Worm (Caenorhabditis elegans) whole organism, young adult: Measurements from ENCODE around the gene F14F9.6.
A peak's percentile ranks its signal among the peaks of the same experiment; 100 is the strongest.

Source experiments
- B0019.2 ChIP-seq: fragments of 200-800 bp; sonication (Bioruptor generic); conservative IDR thresholded peaks from 2 replicates; pipeline ENCODE4 v1.3.6; 2022; ENCODE audit warnings: missing genetic modification reagents, missing genetic modification characterization, missing compliant biosample characterization
- C06A6.2 ChIP-seq: fragments of 200-800 bp; sonication (Bioruptor generic); conservative IDR thresholded peaks from 2 replicates; pipeline ENCODE4 v1.3.6; 2022; ENCODE audit warnings: missing genetic modification characterization, missing compliant biosample characterization
- C17E4.6 ChIP-seq: fragments of 200-800 bp; sonication (Bioruptor generic); IDR thresholded peaks from 2 replicates; pipeline ENCODE4 v1.3.6; 2022; ENCODE audit warnings: missing genetic modification reagents, missing genetic modification characterization, missing compliant biosample characterization
- F23B12.7 ChIP-seq: sonication (generic microtip); optimal IDR thresholded peaks from 2 replicates; lab custom pipeline; 2017; ENCODE audit warnings: missing genetic modification characterization, mild to moderate bottlenecking, missing compliant biosample characterization, antibody characterized with exemption, moderate library complexity; ENCODE audit not compliant: insufficient read depth
- F33H1.4 ChIP-seq: fragments of 200-800 bp; sonication (Bioruptor generic); IDR thresholded peaks from 2 replicates; pipeline ENCODE4 v1.3.6; 2022; ENCODE audit warnings: missing genetic modification reagents, missing genetic modification characterization, missing compliant biosample characterization
- F55B11.4 ChIP-seq: sonication (generic microtip); optimal IDR thresholded peaks from 2 replicates; lab custom pipeline; 2016; ENCODE audit warnings: missing compliant biosample characterization, missing genetic modification characterization, borderline replicate concordance; ENCODE audit not compliant: insufficient read depth
- F57A8.1 ChIP-seq: fragments of 200-800 bp; sonication (Bioruptor generic); optimal IDR thresholded peaks from 2 replicates; lab custom pipeline; 2018; ENCODE audit warnings: mild to moderate bottlenecking, missing genetic modification characterization, moderate library complexity, missing compliant biosample characterization
- F57C9.4 ChIP-seq: sonication (generic microtip); optimal IDR thresholded peaks from 2 replicates; lab custom pipeline; 2017; ENCODE audit warnings: mild to moderate bottlenecking, missing genetic modification characterization, missing compliant biosample characterization
- T07F8.4 ChIP-seq: sonication (generic microtip); optimal IDR thresholded peaks from 2 replicates; lab custom pipeline; 2016; ENCODE audit warnings: mild to moderate bottlenecking, missing genetic modification characterization, moderate library complexity, missing compliant biosample characterization
- Y67H2A.10 ChIP-seq: fragments of 200-800 bp; sonication (Bioruptor generic); conservative IDR thresholded peaks from 2 replicates; pipeline ENCODE4 v1.3.6; 2022; ENCODE audit warnings: missing genetic modification reagents, missing genetic modification characterization, missing compliant biosample characterization
- ama-1 ChIP-seq, 3 experiments: fragments of 150-350 bp in 1 of 3; sonication (generic microtip) in 2 of 3; optimal IDR thresholded peaks; 2 replicates each; lab custom pipeline; 2014 to 2018; ENCODE audit warnings: missing biosample characterization in 2 of 3, missing genetic modification characterization in 2 of 3, missing genetic modification reagents in 2 of 3
- bed-1 ChIP-seq: fragments of 200-800 bp; sonication (Bioruptor generic); IDR thresholded peaks from 2 replicates; pipeline ENCODE4 v1.3.6; 2022; ENCODE audit warnings: missing genetic modification reagents, missing genetic modification characterization, missing compliant biosample characterization
- ceh-27 ChIP-seq: fragments of 200-800 bp; sonication (Bioruptor generic); optimal IDR thresholded peaks from 2 replicates; lab custom pipeline; 2018; ENCODE audit warnings: mild to moderate bottlenecking, missing genetic modification characterization, moderate library complexity, missing compliant biosample characterization
- ceh-40 ChIP-seq: fragments of 200-800 bp; sonication (Bioruptor generic); IDR thresholded peaks from 2 replicates; pipeline ENCODE4 v1.3.6; 2022; ENCODE audit warnings: missing genetic modification characterization, missing compliant biosample characterization
- chd-7 ChIP-seq: sonication (generic microtip); optimal IDR thresholded peaks from 2 replicates; lab custom pipeline; 2016; ENCODE audit warnings: mild to moderate bottlenecking, missing genetic modification characterization, moderate library complexity, missing compliant biosample characterization
- egrh-3 ChIP-seq: fragments of 200-800 bp; sonication (Bioruptor generic); IDR thresholded peaks from 2 replicates; pipeline ENCODE4 v1.3.6; 2022; ENCODE audit warnings: missing genetic modification reagents, missing genetic modification characterization, missing compliant biosample characterization
- gei-17 ChIP-seq: fragments of 200-800 bp; sonication (Bioruptor generic); optimal IDR thresholded peaks from 2 replicates; lab custom pipeline; 2018; ENCODE audit warnings: mild to moderate bottlenecking, missing genetic modification characterization, missing compliant biosample characterization
- him-1 ChIP-seq: sonication (generic microtip); optimal IDR thresholded peaks from 2 replicates; lab custom pipeline; 2016; ENCODE audit warnings: missing genotype, missing genetic modification reagents, missing genetic modification characterization, missing compliant biosample characterization
- hsf-1 ChIP-seq: fragments of 200-800 bp; sonication (Bioruptor generic); IDR thresholded peaks from 2 replicates; pipeline ENCODE4 v1.3.6; 2022; ENCODE audit warnings: missing genetic modification reagents, missing genetic modification characterization, missing compliant biosample characterization
- lin-35 ChIP-seq, 3 experiments: fragments of 150-350 bp in 2 of 3; sonication (generic microtip) in 1 of 3; optimal IDR thresholded peaks; 2 replicates each; lab custom pipeline; 2014 to 2018; ENCODE audit warnings: missing biosample characterization in 3 of 3, missing genetic modification characterization in 3 of 3, missing genetic modification reagents in 3 of 3
- lsy-27 ChIP-seq: sonication (generic microtip); optimal IDR thresholded peaks from 2 replicates; lab custom pipeline; 2017; ENCODE audit warnings: missing genetic modification characterization, mild to moderate bottlenecking, missing compliant biosample characterization, antibody characterized with exemption, missing genotype, borderline replicate concordance; ENCODE audit not compliant: insufficient read depth
- mel-28 ChIP-seq: sonication (generic microtip); optimal IDR thresholded peaks from 2 replicates; lab custom pipeline; 2016; ENCODE audit warnings: borderline replicate concordance, mild to moderate bottlenecking, missing genetic modification characterization, missing compliant biosample characterization
- mes-4 ChIP-seq: sonication (generic microtip); optimal IDR thresholded peaks from 2 replicates; lab custom pipeline; 2016; ENCODE audit warnings: missing genotype, missing genetic modification characterization, missing compliant biosample characterization
- nfya-1 ChIP-seq: sonication (generic microtip); optimal IDR thresholded peaks from 2 replicates; lab custom pipeline; 2017; ENCODE audit warnings: antibody characterized with exemption, missing compliant biosample characterization, missing genetic modification characterization, borderline replicate concordance; ENCODE audit not compliant: insufficient read depth
- nhr-80 ChIP-seq: sonication (generic microtip); optimal IDR thresholded peaks from 2 replicates; lab custom pipeline; 2016; ENCODE audit warnings: missing genetic modification characterization, missing compliant biosample characterization
- nhr-90 ChIP-seq: sonication (generic microtip); optimal IDR thresholded peaks from 2 replicates; lab custom pipeline; 2016; ENCODE audit warnings: missing genotype, mild to moderate bottlenecking, missing genetic modification characterization, missing compliant biosample characterization
- rpc-1 ChIP-seq, 2 experiments: fragments of 150-350 bp in 1 of 2; sonication (generic microtip) in 1 of 2; optimal IDR thresholded peaks; 2 replicates each; lab custom pipeline; 2014 to 2018; ENCODE audit warnings: missing biosample characterization in 1 of 2, missing genetic modification characterization in 1 of 2, missing genetic modification reagents in 1 of 2, missing genotype in 1 of 2
- sdz-38 ChIP-seq: sonication (generic microtip); optimal IDR thresholded peaks from 2 replicates; lab custom pipeline; 2016; ENCODE audit warnings: missing genotype, missing genetic modification characterization, missing compliant biosample characterization
- sea-2 ChIP-seq: fragments of 200-800 bp; sonication (Bioruptor generic); IDR thresholded peaks from 2 replicates; pipeline ENCODE4 v1.3.6; 2022; ENCODE audit warnings: missing genetic modification characterization, missing compliant biosample characterization
- snpc-1.1 ChIP-seq: sonication (generic microtip); optimal IDR thresholded peaks from 2 replicates; lab custom pipeline; 2017; ENCODE audit warnings: missing genetic modification characterization, mild to moderate bottlenecking, missing compliant biosample characterization, antibody characterized with exemption, moderate library complexity, missing genotype, missing genetic modification reagents; ENCODE audit not compliant: insufficient read depth
- tlf-1 ChIP-seq: fragments of 200-800 bp; sonication (Bioruptor generic); optimal IDR thresholded peaks from 2 replicates; lab custom pipeline; 2018; ENCODE audit warnings: mild to moderate bottlenecking, missing genetic modification characterization, missing compliant biosample characterization
- zfh-2 ChIP-seq: fragments of 200-800 bp; sonication (Bioruptor generic); conservative IDR thresholded peaks from 2 replicates; pipeline ENCODE4 v1.3.6; 2022; ENCODE audit warnings: missing genetic modification reagents, missing genetic modification characterization, missing compliant biosample characterization
- ztf-25 ChIP-seq: fragments of 200-800 bp; sonication (Bioruptor generic); IDR thresholded peaks from 2 replicates; pipeline ENCODE4 v1.3.6; 2022; ENCODE audit warnings: missing genetic modification reagents, missing genetic modification characterization, missing compliant biosample characterization

F14F9.6 gene

DNA sequence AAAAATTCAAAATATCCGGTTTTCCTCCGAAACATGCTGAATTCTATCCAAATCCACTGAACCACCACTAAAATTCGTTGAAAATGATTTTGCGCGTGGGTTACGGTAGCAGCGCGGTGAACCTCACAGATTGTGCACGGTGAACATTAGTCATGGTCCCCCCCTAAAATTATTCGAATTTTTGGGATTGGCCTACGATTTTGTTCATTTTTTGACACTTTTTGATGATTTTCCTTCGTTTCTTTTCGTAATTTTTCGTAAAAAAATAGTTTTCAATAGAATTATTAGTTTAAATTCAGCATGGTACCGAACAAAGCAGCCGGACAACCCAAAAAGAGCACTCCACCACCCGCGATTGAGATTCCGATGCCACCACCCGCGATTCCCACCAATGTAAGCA is 35.3 kb upstream of the F14F9.6 start, which contains the start of gene C03A7.2:
C03A7.2 (plus strand) TSS at position 301 of the 400 bp plus-strand sequence.
- TF ChIP-seq hsf-1 (GFP tag; lab: Robert Waterston, UW): no peak
- TF ChIP-seq egrh-3 (GFP tag; lab: Robert Waterston, UW): no peak
- no peak for TF ChIP-seq ama-1 (optimal IDR thresholded peaks at IDR 0.05; lab: Kevin White, UChicago)
- TF ChIP-seq ama-1 (GFP tag; optimal IDR thresholded peaks at IDR 0.05; lab: Kevin White, UChicago): no peak
- TF ChIP-seq nhr-90: no peak
- TF ChIP-seq snpc-1.1 (tag; lab: Kevin White, UChicago): no peak
- TF ChIP-seq tlf-1 (GFP tag; lab: Kevin White, UChicago): no peak
- TF ChIP-seq gei-17: no peak
- no peak for TF ChIP-seq C17E4.6 (GFP tag; lab: Robert Waterston, UW)
- TF ChIP-seq, all 124 proteins: peak for 0

DNA sequence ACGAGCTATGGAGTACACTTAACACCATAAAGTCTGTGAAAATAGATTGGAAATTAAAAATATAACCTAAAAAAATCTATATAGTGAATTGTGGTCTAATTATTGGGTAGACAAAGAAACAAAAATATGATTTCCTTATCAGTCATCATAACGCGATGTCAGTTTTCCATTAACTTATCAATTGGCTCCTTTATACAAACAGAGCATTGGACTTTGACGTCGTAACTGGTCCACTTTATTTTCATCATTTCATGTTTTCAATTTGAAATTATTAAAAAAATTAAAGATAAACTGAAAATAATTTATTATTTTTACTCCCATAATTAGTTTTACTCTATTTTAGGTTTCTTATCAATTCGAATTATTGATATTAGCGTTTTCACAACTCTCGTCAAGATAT is 31.8 kb upstream of the F14F9.6 start:
- peak; percentile 13 for TF ChIP-seq nhr-80 (tag; lab: Kevin White, UChicago)
- no peak for TF ChIP-seq mes-4 (tag; lab: Kevin White, UChicago)

- no peak for TF ChIP-seq ceh-40 (GFP tag; lab: Robert Waterston, UW)
- no peak for TF ChIP-seq mel-28
- TF ChIP-seq rpc-1 (optimal IDR thresholded peaks at IDR 0.05; lab: Kevin White, UChicago): no peak
- TF ChIP-seq rpc-1 (tag; optimal IDR thresholded peaks at IDR 0.05; lab: Kevin White, UChicago): no peak
- TF ChIP-seq B0019.2: no peak
- TF ChIP-seq egrh-3 (GFP tag; lab: Robert Waterston, UW): no peak
- no peak for TF ChIP-seq T07F8.4 (tag; lab: Kevin White, UChicago)
Measured at ce11 chrV:5177209-5177608, 30.9 kb upstream of the F14F9.6 start, which contains the start of gene ugt-51. TSS of gene ugt-51 (minus strand) at chrV:5177309.

DNA sequence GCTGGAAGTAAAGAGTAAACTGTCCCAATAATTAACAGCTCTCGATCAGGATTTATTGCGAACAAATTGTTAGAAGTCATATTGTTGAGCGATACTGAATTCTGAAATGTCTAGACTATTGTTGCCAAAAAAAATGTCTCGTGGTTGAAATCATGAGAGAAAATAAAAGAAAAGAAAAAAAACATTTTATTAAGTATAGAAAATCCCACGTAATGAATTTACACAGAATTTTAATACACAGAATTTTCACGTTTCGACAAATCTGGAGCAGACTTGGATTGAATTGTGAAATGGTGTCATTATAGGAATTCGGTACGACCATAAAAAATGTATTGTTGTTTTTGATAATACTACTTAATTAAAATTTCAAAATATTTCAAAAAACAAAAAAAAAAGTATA is 26.5 kb upstream of the F14F9.6 start, which contains the start of gene srt-65:
srt-65 (minus strand) TSS at position 101 of the 400 bp plus-strand sequence.
- TF ChIP-seq lin-35 (GFP tag; optimal IDR thresholded peaks at IDR 0.05; lab: Kevin White, UChicago): no peak
- no peak for TF ChIP-seq nfya-1 (tag; lab: Kevin White, UChicago)
- no peak for TF ChIP-seq sdz-38 (tag; lab: Kevin White, UChicago)
- no peak for TF ChIP-seq ztf-25
- no peak for TF ChIP-seq Y67H2A.10 (GFP tag; lab: Robert Waterston, UW)
- no peak for TF ChIP-seq zfh-2 (GFP tag; lab: Robert Waterston, UW)
- TF ChIP-seq chd-7 (tag; lab: Kevin White, UChicago): no peak
- TF ChIP-seq F33H1.4: no peak
- TF ChIP-seq C06A6.2 (GFP tag; lab: Robert Waterston, UW): no peak
- no peak for TF ChIP-seq ceh-27
- no peak for TF ChIP-seq F55B11.4 (tag; lab: Kevin White, UChicago)
- TF ChIP-seq F57C9.4 (tag; lab: Kevin White, UChicago): no peak
- TF ChIP-seq F57A8.1 (GFP tag; lab: Kevin White, UChicago): no peak
- no peak for TF ChIP-seq him-1 (tag; lab: Kevin White, UChicago)

ce11 chrV:5169586-5169985 is 23.3 kb upstream of the F14F9.6 start, which contains the start of gene srt-64:
TSS of gene srt-64 (minus strand) at chrV:5169686.
- TF ChIP-seq hsf-1 (GFP tag; lab: Robert Waterston, UW) (no peak), bed-1 (no peak), zfh-2 (GFP tag; lab: Robert Waterston, UW) (no peak), C06A6.2 (GFP tag; lab: Robert Waterston, UW) (no peak), lsy-27 (tag; lab: Kevin White, UChicago) (no peak), sea-2 (GFP tag; lab: Robert Waterston, UW) (no peak), F23B12.7 (tag; lab: Kevin White, UChicago) (no peak)
